Fruit fly (Drosophila melanogaster) whole organism, pupa: Measurements from ENCODE around the gene Lon.

Experiments used
- CG10348 ChIP-seq: fragments of 200-800 bp; sonication (Bioruptor generic); IDR thresholded peaks from 2 replicates; pipeline ENCODE4 v1.3.6; 2022; ENCODE audit warnings: missing biosample characterization, missing genetic modification characterization
- CG12605 ChIP-seq: fragments of 200-800 bp; sonication (Bioruptor generic); IDR thresholded peaks from 2 replicates; pipeline ENCODE4 v1.3.6; 2022; ENCODE audit warnings: missing biosample characterization, missing genetic modification characterization
- CG13204 ChIP-seq: fragments of 200-800 bp; sonication (Bioruptor generic); optimal IDR thresholded peaks from 2 replicates; lab custom pipeline; 2018; ENCODE audit warnings: missing biosample characterization, mild to moderate bottlenecking, missing genetic modification characterization, moderate library complexity
- CG14655 ChIP-seq: fragments of 200-800 bp; sonication (Bioruptor generic); optimal IDR thresholded peaks from 3 replicates; lab custom pipeline; 2017; ENCODE audit warnings: mild to moderate bottlenecking, missing biosample characterization, missing genetic modification reagents, missing genetic modification characterization
- CG15710 ChIP-seq: fragments of 200-800 bp; sonication (Bioruptor generic); optimal IDR thresholded peaks from 2 replicates; lab custom pipeline; 2018; ENCODE audit warnings: missing biosample characterization, mild to moderate bottlenecking, missing genetic modification characterization, moderate library complexity
- CG17806 ChIP-seq: fragments of 200-800 bp; sonication (Bioruptor generic); optimal IDR thresholded peaks from 2 replicates; lab custom pipeline; 2018; ENCODE audit warnings: missing biosample characterization, mild to moderate bottlenecking, missing genetic modification characterization, moderate library complexity
- CG34367 ChIP-seq: fragments of 200-800 bp; sonication (Bioruptor generic); optimal IDR thresholded peaks from 2 replicates; lab custom pipeline; 2018; ENCODE audit warnings: missing biosample characterization, mild to moderate bottlenecking, missing genetic modification characterization
- CG4496 ChIP-seq: fragments of 200-800 bp; sonication (Bioruptor generic); IDR thresholded peaks from 3 replicates; pipeline ENCODE4 v1.3.6; 2022; ENCODE audit warnings: missing biosample characterization, missing genetic modification characterization
- CG8159 ChIP-seq: fragments of 200-800 bp; sonication (Bioruptor generic); optimal IDR thresholded peaks from 3 replicates; lab custom pipeline; 2018; ENCODE audit warnings: missing biosample characterization, mild to moderate bottlenecking, missing genetic modification characterization, moderate library complexity
- CG8301 ChIP-seq: fragments of 200-800 bp; sonication (Bioruptor generic); optimal IDR thresholded peaks from 2 replicates; lab custom pipeline; 2018; ENCODE audit warnings: missing biosample characterization, mild to moderate bottlenecking, missing genetic modification characterization
- CG9948 ChIP-seq: fragments of 200-800 bp; sonication (Bioruptor generic); optimal IDR thresholded peaks from 2 replicates; lab custom pipeline; 2018; ENCODE audit warnings: missing biosample characterization, mild to moderate bottlenecking, missing genetic modification characterization, moderate library complexity
- D1 ChIP-seq: fragments of 200-800 bp; sonication (Bioruptor generic); optimal IDR thresholded peaks from 2 replicates; lab custom pipeline; 2018; ENCODE audit warnings: missing biosample characterization, mild to moderate bottlenecking, missing genetic modification characterization, moderate library complexity
- EcR ChIP-seq: fragments of 200-800 bp; sonication (Bioruptor generic); optimal IDR thresholded peaks from 3 replicates; lab custom pipeline; 2019; ENCODE audit warnings: missing biosample characterization, missing genetic modification characterization, mild to moderate bottlenecking, moderate library complexity, missing genetic modification reagents
- Ets98B ChIP-seq: fragments of 200-800 bp; sonication (Bioruptor generic); IDR thresholded peaks from 2 replicates; pipeline ENCODE4 v1.3.6; 2022; ENCODE audit warnings: missing biosample characterization, missing genetic modification characterization
- Pif1A ChIP-seq: fragments of 200-800 bp; sonication (Bioruptor generic); optimal IDR thresholded peaks from 3 replicates; lab custom pipeline; 2016; ENCODE audit warnings: missing biosample characterization, missing genetic modification characterization
- Pif1B ChIP-seq: fragments of 200-800 bp; sonication (Bioruptor generic); optimal IDR thresholded peaks from 3 replicates; lab custom pipeline; 2016; ENCODE audit warnings: missing biosample characterization, missing genetic modification characterization
- Snoo ChIP-seq: fragments of 200-800 bp; sonication (Bioruptor generic); optimal IDR thresholded peaks from 3 replicates; lab custom pipeline; 2017; ENCODE audit warnings: missing biosample characterization, mild to moderate bottlenecking, missing genetic modification characterization, inconsistent platforms
- fd96Ca ChIP-seq: fragments of 200-800 bp; sonication (Bioruptor generic); IDR thresholded peaks from 3 replicates; pipeline ENCODE4 v1.3.6; 2022; ENCODE audit warnings: missing biosample characterization, missing genetic modification characterization
- gl ChIP-seq: fragments of 200-800 bp; sonication (Bioruptor generic); optimal IDR thresholded peaks from 2 replicates; lab custom pipeline; 2018; ENCODE audit warnings: missing biosample characterization, mild to moderate bottlenecking, missing genetic modification characterization
- rn ChIP-seq: fragments of 200-800 bp; sonication (Bioruptor generic); IDR thresholded peaks from 2 replicates; pipeline ENCODE4 v1.3.6; 2022; ENCODE audit warnings: missing biosample characterization, missing genetic modification characterization

Lon gene

dm6 chr3L:19585979-19586378 is 26.0 kb downstream of the Lon start, which contains the start of the genes CG9231 and CG9330:
Gene CG9231, minus strand, starts transcription at chr3L:19586003.
Gene CG9330, plus strand, starts transcription at chr3L:19586253.
- TF ChIP-seq Pif1A (GFP tag; lab: Kevin White, UChicago) (peak; percentile 31), EcR (GFP tag; lab: Kevin White, UChicago) (peak; percentile 14), CG8159 (tag; lab: Kevin White, UChicago) (peak; percentile 1), rn (GFP tag; lab: Robert Waterston, UW) (no peak)

dm6 chr3L:19584369-19584915 is 27.6 kb downstream of the Lon start, which contains the start of gene Shal:
Gene Shal, minus strand, starts transcription at chr3L:19584568.
- TF ChIP-seq Snoo (tag; lab: Kevin White, UChicago), result no peak
- no peak for TF ChIP-seq CG10348 (GFP tag; lab: Robert Waterston, UW)
- TF ChIP-seq CG17806 (tag; lab: Kevin White, UChicago), result no peak
- TF ChIP-seq CG12605 (GFP tag; lab: Robert Waterston, UW), result no peak
- no peak for TF ChIP-seq Ets98B (GFP tag; lab: Robert Waterston, UW)
- no peak for TF ChIP-seq CG9948 (tag; lab: Kevin White, UChicago)
- TF ChIP-seq EcR (GFP tag; lab: Kevin White, UChicago), result no peak
- TF ChIP-seq CG4496 (GFP tag; lab: Robert Waterston, UW), result no peak
- TF ChIP-seq D1 (tag; lab: Kevin White, UChicago), result no peak
- TF ChIP-seq, all 21 proteins: peak for 0

dm6 chr3L:19580709-19581227 is 31.2 kb downstream of the Lon start:
- no peak for TF ChIP-seq Pif1B
- TF ChIP-seq CG8159 (tag; lab: Kevin White, UChicago), result no peak
- no peak for TF ChIP-seq Pif1A (GFP tag; lab: Kevin White, UChicago)
- TF ChIP-seq fd96Ca (GFP tag; lab: Robert Waterston, UW), result no peak
- no peak for TF ChIP-seq CG34367 (tag; lab: Kevin White, UChicago)
- no peak for TF ChIP-seq rn (GFP tag; lab: Robert Waterston, UW)
- TF ChIP-seq CG12605 (GFP tag; lab: Robert Waterston, UW), result no peak
- no peak for TF ChIP-seq CG17806 (tag; lab: Kevin White, UChicago)
- no peak for TF ChIP-seq CG13204
- TF ChIP-seq CG8301 (tag; lab: Kevin White, UChicago), result no peak
- TF ChIP-seq Ets98B (GFP tag; lab: Robert Waterston, UW), result no peak

- TF ChIP-seq CG17806 (tag; lab: Kevin White, UChicago) (no peak), Ets98B (GFP tag; lab: Robert Waterston, UW) (no peak), CG8159 (tag; lab: Kevin White, UChicago) (no peak), Snoo (tag; lab: Kevin White, UChicago) (no peak), Pif1A (GFP tag; lab: Kevin White, UChicago) (no peak), CG13204 (no peak), fd96Ca (GFP tag; lab: Robert Waterston, UW) (no peak), EcR (GFP tag; lab: Kevin White, UChicago) (no peak)
Observed at dm6 chr3L:19579346-19579745, 32.7 kb downstream of the Lon start.

dm6 chr3L:19575650-19576049 is 36.3 kb downstream of the Lon start:
- TF ChIP-seq CG8301 (tag; lab: Kevin White, UChicago) (no peak), Snoo (tag; lab: Kevin White, UChicago) (no peak), rn (GFP tag; lab: Robert Waterston, UW) (no peak), EcR (GFP tag; lab: Kevin White, UChicago) (peak; percentile 20)
- TF ChIP-seq, all 21 proteins: peak for 1

- no peak for TF ChIP-seq Snoo (tag; lab: Kevin White, UChicago)
- no peak for TF ChIP-seq CG15710 (tag; lab: Kevin White, UChicago)
- TF ChIP-seq CG8301 (tag; lab: Kevin White, UChicago), result no peak
Observed at dm6 chr3L:19574452-19574851, 37.5 kb downstream of the Lon start.

- TF ChIP-seq Ets98B (GFP tag; lab: Robert Waterston, UW), result no peak
- no peak for TF ChIP-seq CG13204
- TF ChIP-seq EcR (GFP tag; lab: Kevin White, UChicago), result no peak
- no peak for TF ChIP-seq rn (GFP tag; lab: Robert Waterston, UW)
- TF ChIP-seq CG14655 (GFP tag; lab: Kevin White, UChicago), result no peak
- no peak for TF ChIP-seq CG17806 (tag; lab: Kevin White, UChicago)
- TF ChIP-seq fd96Ca (GFP tag; lab: Robert Waterston, UW), result no peak
- TF ChIP-seq CG4496 (GFP tag; lab: Robert Waterston, UW), result no peak
- TF ChIP-seq CG9948 (tag; lab: Kevin White, UChicago), result no peak
- TF ChIP-seq Pif1A (GFP tag; lab: Kevin White, UChicago), result no peak
- TF ChIP-seq CG34367 (tag; lab: Kevin White, UChicago), result no peak
- TF ChIP-seq D1 (tag; lab: Kevin White, UChicago), result no peak
- TF ChIP-seq CG8159 (tag; lab: Kevin White, UChicago), result no peak
- TF ChIP-seq CG10348 (GFP tag; lab: Robert Waterston, UW), result no peak
- no peak for TF ChIP-seq gl (tag; lab: Kevin White, UChicago)
- no peak for TF ChIP-seq CG8301 (tag; lab: Kevin White, UChicago)
- TF ChIP-seq, all 21 proteins: peak for 0
Observed at dm6 chr3L:19569407-19569806, 42.6 kb downstream of the Lon start.
